Worm (Caenorhabditis elegans): ENCODE measurements around the gene str-93.

The str-93 gene

ce11 chrV:17673343-17673742, at the start of gene str-93:
Gene str-93, minus strand, starts transcription at chrV:17673443.
- TF ChIP-seq zfp-3 (GFP tag; conservative IDR thresholded peaks at IDR 0.05) (no peak), lsy-2 (tag; optimal IDR thresholded peaks at IDR 0.05) (no peak), nhr-10 (tag; optimal IDR thresholded peaks at IDR 0.05) (no peak)

- no peak for TF ChIP-seq ztf-7 (tag; optimal IDR thresholded peaks at IDR 0.05)
- no peak for TF ChIP-seq F10B5.3 (tag; optimal IDR thresholded peaks at IDR 0.05)
- TF ChIP-seq lin-38 (GFP tag; IDR thresholded peaks at IDR 0.05): 0 out of 2 replicates have a peak, but pooled peaks have one; percentile 22
Observed at ce11 chrV:17722553-17722952, 49.3 kb upstream of the str-93 start.

- TF ChIP-seq hlh-30 (tag; optimal IDR thresholded peaks at IDR 0.05; ENCODE audit: insufficient read depth) (peak; percentile 53), pqm-1 (tag; optimal IDR thresholded peaks at IDR 0.05) (peak; percentile 98), T20F7.1 (GFP tag; optimal IDR thresholded peaks at IDR 0.05) (no peak), nhr-48 (tag; optimal IDR thresholded peaks at IDR 0.05) (peak; percentile 70), ceh-62 (tag; optimal IDR thresholded peaks at IDR 0.05) (no peak), nhr-10 (tag; optimal IDR thresholded peaks at IDR 0.05) (peak; percentile 58), gei-8 (GFP tag; optimal IDR thresholded peaks at IDR 0.05) (no peak), lsy-2 (tag; optimal IDR thresholded peaks at IDR 0.05) (no peak), snpc-1.2 (GFP tag; IDR thresholded peaks at IDR 0.05) (no peak), lin-1 (GFP tag; IDR thresholded peaks at IDR 0.05) (peak; percentile 85; the same call in 1 of the 2 replicates), nhr-77 (tag; optimal IDR thresholded peaks at IDR 0.05) (peak; percentile 78), mdt-29 (GFP tag; IDR thresholded peaks at IDR 0.05) (peak; percentile 67), saeg-2 (GFP tag; IDR thresholded peaks at IDR 0.05) (peak; percentile 72; the same call in 1 of the 2 replicates), nhr-102 (tag; optimal IDR thresholded peaks at IDR 0.05) (peak; percentile 78), ZK337.2 (GFP tag; IDR thresholded peaks at IDR 0.05) (no peak), nhr-42 (GFP tag; IDR thresholded peaks at IDR 0.05) (peak; percentile 53; the same call in 1 of the 2 replicates), mdl-1 (tag; optimal IDR thresholded peaks at IDR 0.05) (peak in 1 of 2 experiments; percentile 41), mep-1 (tag; optimal IDR thresholded peaks at IDR 0.05) (peak; percentile 40), pha-4 (GFP tag; IDR thresholded peaks at IDR 0.05) (0 out of 2 replicates have a peak, but pooled peaks have one; percentile 52), pha-4 (tag; optimal IDR thresholded peaks at IDR 0.05) (no peak), nhr-28 (tag; optimal IDR thresholded peaks at IDR 0.05) (peak; percentile 90), lin-15B (tag; optimal IDR thresholded peaks at IDR 0.05) (no peak), dmd-6 (GFP tag; IDR thresholded peaks at IDR 0.05) (peak; percentile 97), ceh-82 (tag; optimal IDR thresholded peaks at IDR 0.05) (no peak), php-3 (GFP tag; IDR thresholded peaks at IDR 0.05) (peak; percentile 85), daf-16 (GFP tag; optimal IDR thresholded peaks at IDR 0.05) (no peak), daf-16 (tag; optimal IDR thresholded peaks at IDR 0.05) (peak; percentile 94), lir-3 (tag; optimal IDR thresholded peaks at IDR 0.05) (no peak), tra-1 (GFP tag; IDR thresholded peaks at IDR 0.05) (peak; percentile 79), ceh-20 (GFP tag; IDR thresholded peaks at IDR 0.05) (peak; percentile 37; the same call in 1 of the 2 replicates), madf-9 (GFP tag; conservative IDR thresholded peaks at IDR 0.05) (no peak), hlh-11 (tag; optimal IDR thresholded peaks at IDR 0.05) (peak; percentile 91), egl-27 (tag; optimal IDR thresholded peaks at IDR 0.05) (no peak), dve-1 (tag; optimal IDR thresholded peaks at IDR 0.05; ENCODE audit: insufficient read depth) (peak; percentile 87), aha-1 (tag) (peak; percentile 85), mxl-3 (GFP tag; optimal IDR thresholded peaks at IDR 0.05) (peak; percentile 2), ceh-32 (tag; optimal IDR thresholded peaks at IDR 0.05; ENCODE audit: poor library complexity) (no peak), dmd-8 (GFP tag; IDR thresholded peaks at IDR 0.05) (no peak)
Observed at ce11 chrV:17721709-17722108, 48.5 kb upstream of the str-93 start.
